Worm (Caenorhabditis elegans): ENCODE data around the gene F46B6.6.

DNA sequence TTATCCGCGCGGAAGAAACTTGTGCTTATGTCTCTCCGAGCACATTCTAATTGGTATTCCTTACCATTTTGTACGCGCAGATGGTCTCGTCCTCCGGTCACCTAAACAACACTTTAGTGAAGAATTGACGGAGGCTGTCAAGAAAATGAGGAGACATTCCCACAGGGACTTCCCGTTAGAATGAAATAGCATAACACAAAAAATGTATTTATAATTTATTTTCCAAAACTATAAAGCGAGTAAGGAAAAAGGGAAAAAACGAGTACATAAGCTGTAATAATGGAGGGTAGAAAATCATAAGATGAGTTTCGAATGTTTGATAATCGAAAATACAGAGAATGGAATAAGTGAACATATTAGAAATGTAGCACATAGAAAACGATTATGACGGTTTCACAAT is 10.9 kb downstream of the F46B6.6 start, which contains the start of gene F46B6.12:
- TF ChIP-seq tab-1 (GFP tag; IDR thresholded peaks at IDR 0.05) (no peak), ztf-29 (GFP tag; IDR thresholded peaks at IDR 0.05) (no peak), T22C8.4 (GFP tag; IDR thresholded peaks at IDR 0.05) (no peak), ztf-23 (GFP tag; IDR thresholded peaks at IDR 0.05) (no peak), flt-1 (GFP tag; IDR thresholded peaks at IDR 0.05) (no peak), med-1 (GFP tag; optimal IDR thresholded peaks at IDR 0.05; ENCODE audit: insufficient read depth) (no peak), klf-2 (GFP tag; conservative IDR thresholded peaks at IDR 0.05) (no peak), cog-1 (tag; optimal IDR thresholded peaks at IDR 0.05) (no peak), ref-1 (GFP tag; conservative IDR thresholded peaks at IDR 0.05) (no peak)

Measured in whole organism, midembryonic.